Fruit fly (Drosophila melanogaster) whole organism, embryonic: Measurements from ENCODE around the gene spirit.

Experiments
- Adf1 ChIP-seq: fragments of 200-800 bp; sonication (Bioruptor generic); IDR thresholded peaks from 2 replicates; pipeline ENCODE4 v1.3.6; 2022; ENCODE audit warnings: missing biosample characterization, missing genetic modification characterization
- Atf6 ChIP-seq: fragments of 200-800 bp; sonication (Bioruptor generic); IDR thresholded peaks from 2 replicates; pipeline ENCODE4 v1.3.6; 2022; ENCODE audit warnings: missing biosample characterization, missing genetic modification characterization
- B-H2 ChIP-seq: fragments of 200-800 bp; sonication (Bioruptor generic); optimal IDR thresholded peaks from 2 replicates; lab custom pipeline; 2018; ENCODE audit warnings: missing biosample characterization, mild to moderate bottlenecking, missing genetic modification characterization
- CG10431 ChIP-seq: fragments of 200-800 bp; sonication (Bioruptor generic); optimal IDR thresholded peaks from 3 replicates; lab custom pipeline; 2018; ENCODE audit warnings: missing biosample characterization, mild to moderate bottlenecking, missing genetic modification characterization
- CG10462 ChIP-seq: fragments of 200-800 bp; sonication (Bioruptor generic); optimal IDR thresholded peaks from 2 replicates; lab custom pipeline; 2016; ENCODE audit warnings: missing biosample characterization, missing genetic modification characterization
- CG10543 ChIP-seq: fragments of 200-800 bp; sonication (Bioruptor generic); optimal IDR thresholded peaks from 3 replicates; lab custom pipeline; 2017; ENCODE audit warnings: missing biosample characterization, mild to moderate bottlenecking, missing genetic modification characterization, moderate library complexity
- CG11723 ChIP-seq: fragments of 200-800 bp; sonication (Bioruptor generic); optimal IDR thresholded peaks from 2 replicates; lab custom pipeline; 2017; ENCODE audit warnings: missing biosample characterization, mild to moderate bottlenecking, missing genetic modification characterization
- CG12071 ChIP-seq: fragments of 200-800 bp; sonication (Bioruptor generic); optimal IDR thresholded peaks from 3 replicates; lab custom pipeline; 2018; ENCODE audit warnings: missing biosample characterization, mild to moderate bottlenecking, missing genetic modification characterization
- CG13775 ChIP-seq: fragments of 200-800 bp; sonication (Bioruptor generic); optimal IDR thresholded peaks from 3 replicates; lab custom pipeline; 2017; ENCODE audit warnings: missing biosample characterization, mild to moderate bottlenecking, missing genetic modification characterization
- CG15696 ChIP-seq: fragments of 200-800 bp; sonication (Bioruptor generic); optimal IDR thresholded peaks from 2 replicates; lab custom pipeline; 2019; ENCODE audit warnings: missing biosample characterization, mild to moderate bottlenecking, missing genetic modification characterization, moderate library complexity
- CG17612 ChIP-seq: fragments of 200-800 bp; sonication (Bioruptor generic); IDR thresholded peaks from 2 replicates; pipeline ENCODE4 v1.3.6; 2022; ENCODE audit warnings: missing biosample characterization, missing genetic modification characterization
- CG2129 ChIP-seq: fragments of 200-800 bp; sonication (Bioruptor generic); IDR thresholded peaks from 2 replicates; pipeline ENCODE4 v1.3.6; 2022; ENCODE audit warnings: missing biosample characterization, missing genetic modification characterization; ENCODE audit not compliant: partially characterized antibody
- CG3995 ChIP-seq: fragments of 200-800 bp; sonication (Bioruptor generic); optimal IDR thresholded peaks from 3 replicates; lab custom pipeline; 2016; ENCODE audit warnings: missing biosample characterization, missing genetic modification characterization
- CG5245 ChIP-seq: fragments of 200-800 bp; sonication (Bioruptor generic); optimal IDR thresholded peaks from 3 replicates; lab custom pipeline; 2016; ENCODE audit warnings: missing biosample characterization, missing genetic modification characterization
- CG6813 ChIP-seq: fragments of 200-800 bp; sonication (Bioruptor generic); optimal IDR thresholded peaks from 2 replicates; lab custom pipeline; 2017; ENCODE audit warnings: missing biosample characterization, missing genetic modification characterization, mild to moderate bottlenecking, moderate library complexity, missing genetic modification reagents
- CG7786 ChIP-seq: fragments of 200-800 bp; sonication (Bioruptor generic); optimal IDR thresholded peaks from 2 replicates; lab custom pipeline; 2016; ENCODE audit warnings: missing biosample characterization, missing genetic modification characterization
- CG8089 ChIP-seq: fragments of 200-800 bp; sonication (Bioruptor generic); optimal IDR thresholded peaks from 3 replicates; lab custom pipeline; 2016; ENCODE audit warnings: missing biosample characterization, missing genetic modification characterization
- CG8281 ChIP-seq: fragments of 200-800 bp; sonication (Bioruptor generic); optimal IDR thresholded peaks from 2 replicates; lab custom pipeline; 2018; ENCODE audit warnings: missing biosample characterization, mild to moderate bottlenecking, missing genetic modification characterization, moderate library complexity
- CG8478 ChIP-seq: fragments of >200 bp; optimal IDR thresholded peaks from 2 replicates; lab custom pipeline; 2018
- CG8765 ChIP-seq: fragments of 200-800 bp; sonication (Bioruptor generic); IDR thresholded peaks from 2 replicates; pipeline ENCODE4 v1.3.6; 2022; ENCODE audit warnings: missing biosample characterization, missing genetic modification characterization
- Dip2 ChIP-seq: fragments of 200-800 bp; sonication (Bioruptor generic); IDR thresholded peaks from 2 replicates; pipeline ENCODE4 v1.3.6; 2022; ENCODE audit warnings: missing biosample characterization, missing genetic modification characterization
- Eip74EF ChIP-seq, 2 experiments: fragments of 200-800 bp in 1 of 2; fragments of >200 bp in 1 of 2; sonication (Bioruptor generic) in 1 of 2; optimal IDR thresholded peaks; 2 replicates each; lab custom pipeline; 2017 to 2019; ENCODE audit warnings: missing biosample characterization in 2 of 2, missing genetic modification characterization in 2 of 2, mild to moderate bottlenecking in 1 of 2, moderate library complexity in 1 of 2
- HLHmδ ChIP-seq: fragments of 200-800 bp; sonication (Bioruptor generic); optimal IDR thresholded peaks from 2 replicates; lab custom pipeline; 2018; ENCODE audit warnings: missing biosample characterization, mild to moderate bottlenecking, missing genetic modification characterization, moderate library complexity
- Hand ChIP-seq: fragments of 200-800 bp; sonication (Bioruptor generic); optimal IDR thresholded peaks from 2 replicates; lab custom pipeline; 2017; ENCODE audit warnings: mild to moderate bottlenecking, missing biosample characterization, missing genetic modification reagents, missing genetic modification characterization
- Hr3 ChIP-seq: fragments of 200-800 bp; sonication (Bioruptor generic); optimal IDR thresholded peaks from 3 replicates; lab custom pipeline; 2016; ENCODE audit warnings: missing biosample characterization, missing genetic modification characterization
- Lim3 ChIP-seq: fragments of 200-800 bp; sonication (Bioruptor generic); IDR thresholded peaks from 2 replicates; pipeline ENCODE4 v1.3.6; 2022; ENCODE audit warnings: missing biosample characterization, missing genetic modification characterization
- Med ChIP-seq: fragments of 200-800 bp; sonication (Bioruptor generic); peaks from one replicate; lab custom pipeline; 2016; ENCODE audit warnings: missing biosample characterization, missing genetic modification characterization, mild to moderate bottlenecking, inconsistent platforms, moderate library complexity
- Meics ChIP-seq: fragments of 200-800 bp; sonication (Bioruptor generic); optimal IDR thresholded peaks from 2 replicates; lab custom pipeline; 2017; ENCODE audit warnings: missing biosample characterization, mild to moderate bottlenecking, missing genetic modification characterization
- Myb ChIP-seq: fragments of 200-800 bp; sonication (Bioruptor generic); optimal IDR thresholded peaks from 2 replicates; lab custom pipeline; 2016; ENCODE audit warnings: missing biosample characterization, missing genetic modification characterization
- NC2α ChIP-seq: fragments of 200-800 bp; sonication (Bioruptor generic); optimal IDR thresholded peaks from 2 replicates; lab custom pipeline; 2016; ENCODE audit warnings: missing biosample characterization, missing genetic modification characterization
- Nf-YB ChIP-seq: fragments of 200-800 bp; sonication (Bioruptor generic); optimal IDR thresholded peaks from 3 replicates; lab custom pipeline; 2019; ENCODE audit warnings: missing biosample characterization, mild to moderate bottlenecking, missing genetic modification characterization, moderate library complexity
- Rx ChIP-seq: fragments of 200-800 bp; sonication (Bioruptor generic); IDR thresholded peaks from 2 replicates; pipeline ENCODE4 v1.3.6; 2022; ENCODE audit warnings: missing biosample characterization, missing genetic modification characterization
- Taf1 ChIP-seq: fragments of 200-800 bp; sonication (Bioruptor generic); IDR thresholded peaks from 2 replicates; pipeline ENCODE4 v1.3.6; 2022; ENCODE audit warnings: missing biosample characterization, missing genetic modification characterization
- Xrp1 ChIP-seq: fragments of 200-800 bp; sonication (Bioruptor generic); IDR thresholded peaks from 2 replicates; pipeline ENCODE4 v1.3.6; 2022; ENCODE audit warnings: missing biosample characterization, missing genetic modification characterization
- chif ChIP-seq, 2 experiments: fragments of 200-800 bp; sonication (Bioruptor generic); optimal IDR thresholded peaks; 3 replicates each; lab custom pipeline; 2016; ENCODE audit warnings: missing biosample characterization in 2 of 2, missing genetic modification characterization in 2 of 2
- chinmo ChIP-seq: fragments of 200-800 bp; sonication (Bioruptor generic); IDR thresholded peaks from 4 replicates; pipeline ENCODE4 v1.3.6; 2022; ENCODE audit warnings: missing biosample characterization, missing genetic modification characterization; ENCODE audit not compliant: partially characterized antibody
- crol ChIP-seq: fragments of 200-800 bp; sonication (Bioruptor generic); IDR thresholded peaks from 2 replicates; pipeline ENCODE4 v1.3.6; 2022; ENCODE audit warnings: missing biosample characterization, missing genetic modification characterization
- disco-r ChIP-seq: fragments of 200-800 bp; sonication (Bioruptor generic); optimal IDR thresholded peaks from 2 replicates; lab custom pipeline; 2016; ENCODE audit warnings: missing biosample characterization, missing genetic modification characterization
- dpn ChIP-seq, 2 experiments: fragments of 200-800 bp; sonication (Bioruptor generic); optimal IDR thresholded peaks; 3 replicates each; lab custom pipeline; 2016; ENCODE audit warnings: missing biosample characterization in 2 of 2, missing genetic modification characterization in 2 of 2
- fu2 ChIP-seq: fragments of 200-800 bp; sonication (Bioruptor generic); optimal IDR thresholded peaks from 2 replicates; lab custom pipeline; 2016; ENCODE audit warnings: missing biosample characterization, missing genetic modification characterization
- gem ChIP-seq: fragments of 200-800 bp; sonication (Bioruptor generic); optimal IDR thresholded peaks from 2 replicates; lab custom pipeline; 2019; ENCODE audit warnings: missing biosample characterization, mild to moderate bottlenecking, missing genetic modification characterization, moderate library complexity
- lmd ChIP-seq: fragments of 200-800 bp; sonication (Bioruptor generic); IDR thresholded peaks from 2 replicates; pipeline ENCODE4 v1.3.6; 2022; ENCODE audit warnings: missing biosample characterization, missing genetic modification characterization
- prd ChIP-seq, 3 experiments: fragments of >200 bp in 2 of 3; fragments of 200-800 bp in 1 of 3; sonication (Bioruptor generic) in 1 of 3; optimal IDR thresholded peaks in 2 of 3; IDR thresholded peaks in 1 of 3; 2 replicates in 2 of 3; 3 replicates in 1 of 3; pipeline versions ENCODE4 v1.3.6 to Lab custom; 2017 to 2022; ENCODE audit warnings: missing biosample characterization in 1 of 3, missing genetic modification characterization in 1 of 3
- pros ChIP-seq: fragments of 200-800 bp; sonication (Bioruptor generic); optimal IDR thresholded peaks from 3 replicates; lab custom pipeline; 2019; ENCODE audit warnings: missing biosample characterization, mild to moderate bottlenecking, missing genetic modification characterization, moderate library complexity
- ranshi ChIP-seq: fragments of 200-800 bp; sonication (Bioruptor generic); IDR thresholded peaks from 2 replicates; pipeline ENCODE4 v1.3.6; 2022; ENCODE audit warnings: missing biosample characterization, missing genetic modification characterization
- ro ChIP-seq: fragments of 200-800 bp; sonication (Bioruptor generic); IDR thresholded peaks from 2 replicates; pipeline ENCODE4 v1.3.6; 2022; ENCODE audit warnings: missing biosample characterization, missing genetic modification characterization
- sima ChIP-seq: fragments of 200-800 bp; sonication (Bioruptor generic); optimal IDR thresholded peaks from 2 replicates; lab custom pipeline; 2016; ENCODE audit warnings: missing biosample characterization, missing genetic modification characterization
- so ChIP-seq: fragments of 200-800 bp; sonication (Bioruptor generic); IDR thresholded peaks from 3 replicates; pipeline ENCODE4 v1.3.6; 2022; ENCODE audit warnings: missing biosample characterization, missing genetic modification characterization
- sr ChIP-seq: fragments of 200-800 bp; sonication (Bioruptor generic); IDR thresholded peaks from 3 replicates; pipeline ENCODE4 v1.3.6; 2022; ENCODE audit warnings: missing biosample characterization, missing genetic modification characterization
- stc ChIP-seq: fragments of 200-800 bp; sonication (Bioruptor generic); IDR thresholded peaks from 2 replicates; pipeline ENCODE4 v1.3.6; 2022; ENCODE audit warnings: missing biosample characterization, missing genetic modification characterization
- tna ChIP-seq: fragments of 200-800 bp; sonication (Bioruptor generic); IDR thresholded peaks from 2 replicates; pipeline ENCODE4 v1.3.6; 2022; ENCODE audit warnings: missing biosample characterization, missing genetic modification characterization; ENCODE audit not compliant: partially characterized antibody

spirit gene

DNA sequence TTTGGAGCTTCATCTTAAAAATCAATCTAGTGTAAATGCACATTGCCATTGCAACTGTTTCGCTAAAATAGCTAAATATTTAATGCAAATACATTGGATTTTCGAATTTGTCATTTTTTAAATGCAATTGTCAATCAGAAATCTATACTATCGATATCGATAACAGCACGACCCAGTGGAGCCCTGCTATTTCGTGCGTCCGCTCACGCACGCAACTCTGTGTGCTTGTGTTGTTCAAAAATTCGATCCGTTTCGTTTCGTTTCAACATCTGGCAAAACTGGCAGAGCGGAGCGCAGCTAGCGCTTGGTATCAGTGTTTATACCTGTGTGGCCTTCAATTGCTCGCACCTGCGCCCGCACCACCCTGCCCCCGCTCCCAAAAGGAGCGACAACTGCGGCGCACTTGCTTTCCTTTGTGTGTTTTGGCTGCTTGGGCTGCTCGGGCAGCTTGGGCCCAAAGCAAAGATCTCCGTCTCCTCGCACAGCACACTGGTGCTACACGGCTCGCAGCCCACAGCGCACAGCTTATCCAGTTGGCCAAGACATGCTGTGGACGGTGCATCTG, 15.3 kb upstream of the spirit start, which contains the start of gene CG12081 (continued):
- TF ChIP-seq Med (GFP tag; lab: Kevin White, UChicago), result peak; percentile 83
- no peak for TF ChIP-seq Rx
- no peak for TF ChIP-seq CG8281 (tag; lab: Kevin White, UChicago)
- TF ChIP-seq CG6813 (GFP tag; lab: Kevin White, UChicago), result no peak
- TF ChIP-seq CG8478 (lab: Kevin White, UChicago), result no peak
- TF ChIP-seq CG13775 (GFP tag; lab: Kevin White, UChicago), result no peak
- TF ChIP-seq NC2α, result no peak
- TF ChIP-seq fu2 (GFP tag; lab: Kevin White, UChicago), result no peak
- TF ChIP-seq ro (GFP tag; lab: Robert Waterston, UW), result no peak
- no peak for TF ChIP-seq CG10462 (GFP tag; lab: Kevin White, UChicago)
- no peak for TF ChIP-seq so (GFP tag; lab: Robert Waterston, UW)
- no peak for TF ChIP-seq CG12071 (GFP tag; lab: Kevin White, UChicago)
- no peak for TF ChIP-seq CG10543 (GFP tag; lab: Kevin White, UChicago)
- TF ChIP-seq Eip74EF (GFP tag; optimal IDR thresholded peaks at IDR 0.05; lab: Kevin White, UChicago), result no peak
- TF ChIP-seq prd (optimal IDR thresholded peaks at IDR 0.05; lab: Kevin White, UChicago), result no peak
- no peak for TF ChIP-seq prd (GFP tag; IDR thresholded peaks at IDR 0.05; lab: Robert Waterston, UW)
- TF ChIP-seq lmd (GFP tag; lab: Robert Waterston, UW), result no peak
- no peak for TF ChIP-seq CG7786
- TF ChIP-seq CG11723, result no peak
- no peak for TF ChIP-seq Hr3 (GFP tag; lab: Kevin White, UChicago)
- TF ChIP-seq Adf1 (GFP tag; lab: Robert Waterston, UW), result peak; percentile 29; the same call in 1 of the 2 replicates
- TF ChIP-seq Lim3 (GFP tag; lab: Robert Waterston, UW), result no peak
- no peak for TF ChIP-seq pros (GFP tag; lab: Kevin White, UChicago)
- TF ChIP-seq gem, result no peak
- TF ChIP-seq chinmo, result peak; percentile 91
- no peak for TF ChIP-seq CG8765 (GFP tag; lab: Robert Waterston, UW)
- TF ChIP-seq HLHmδ (GFP tag; lab: Kevin White, UChicago), result no peak
- no peak for TF ChIP-seq Dip2 (GFP tag; lab: Robert Waterston, UW)
- TF ChIP-seq sr (GFP tag; lab: Robert Waterston, UW), result no peak
- TF ChIP-seq Hand, result no peak
- TF ChIP-seq crol, result peak; percentile 78
- TF ChIP-seq disco-r (GFP tag; lab: Kevin White, UChicago), result no peak
- peak; percentile 80 for TF ChIP-seq Myb (GFP tag; lab: Kevin White, UChicago)
- no peak for TF ChIP-seq CG15696
- TF ChIP-seq CG10431 (GFP tag; lab: Kevin White, UChicago), result no peak
- TF ChIP-seq tna (GFP tag; lab: Robert Waterston, UW), result peak; percentile 91
- TF ChIP-seq stc (GFP tag; lab: Robert Waterston, UW), result no peak
- 0 out of 2 replicates have a peak, but pooled peaks have one; percentile 15 for TF ChIP-seq Atf6
- TF ChIP-seq Taf1, result no peak
- TF ChIP-seq ranshi, result no peak
- no peak for TF ChIP-seq dpn (GFP tag; optimal IDR thresholded peaks at IDR 0.05; lab: Kevin White, UChicago)
- TF ChIP-seq Nf-YB (GFP tag; lab: Kevin White, UChicago), result no peak
- no peak for TF ChIP-seq CG5245 (GFP tag; lab: Kevin White, UChicago)
- no peak for TF ChIP-seq Meics (GFP tag; lab: Kevin White, UChicago)
- no peak for TF ChIP-seq B-H2 (GFP tag; lab: Kevin White, UChicago)
- TF ChIP-seq CG8089 (GFP tag; lab: Kevin White, UChicago), result no peak
- TF ChIP-seq CG3995 (GFP tag; lab: Kevin White, UChicago), result no peak
- no peak for TF ChIP-seq Xrp1 (GFP tag; lab: Robert Waterston, UW)
- no peak for TF ChIP-seq chif (GFP tag; optimal IDR thresholded peaks at IDR 0.05; lab: Kevin White, UChicago)
- no peak; the same call in 1 of the 2 replicates for TF ChIP-seq CG2129 (GFP tag; lab: Robert Waterston, UW)
- no peak for TF ChIP-seq sima
- no peak for TF ChIP-seq CG17612
